Worm (Caenorhabditis elegans): Measurements from ENCODE around the gene B0393.5.
"Not testable (repeated sequence)": the region's sequence is repeated elsewhere in the genome, so short reads cannot be mapped to it uniquely, and the experiment has no call there.

B0393.5 gene

DNA sequence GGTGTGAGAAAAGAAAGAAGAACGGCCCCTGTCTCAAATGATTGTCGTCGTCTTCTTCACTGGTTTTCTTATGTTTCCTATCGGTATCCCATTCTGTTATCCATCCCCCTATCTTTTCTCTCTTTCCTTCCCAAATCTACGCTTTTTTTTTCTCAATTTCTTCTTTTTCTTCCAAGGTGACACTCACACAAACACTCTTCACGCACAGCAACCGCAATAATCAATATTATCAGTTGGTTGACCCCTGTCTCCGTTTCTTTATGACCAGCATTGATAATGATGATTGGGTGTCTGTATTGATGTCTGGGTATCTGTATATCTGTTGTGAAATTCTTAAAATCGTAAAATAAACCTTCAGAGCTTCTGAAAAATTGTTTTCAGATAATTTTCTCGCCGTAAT, 24.8 kb upstream of the B0393.5 start:
- peak in 1 of 2 experiments; percentile 7 for TF ChIP-seq unc-62 (GFP tag; optimal IDR thresholded peaks at IDR 0.05 in 1 of 2)
- TF ChIP-seq unc-62 (tag; optimal IDR thresholded peaks at IDR 0.05), result no peak
- peak; percentile 26 for TF ChIP-seq mxl-3 (GFP tag; optimal IDR thresholded peaks at IDR 0.05)
- peak; percentile 25 for TF ChIP-seq pqm-1 (tag; optimal IDR thresholded peaks at IDR 0.05)
- peak; percentile 2 for TF ChIP-seq hlh-30 (tag; optimal IDR thresholded peaks at IDR 0.05; ENCODE audit: insufficient read depth)
- TF ChIP-seq nhr-10 (tag; optimal IDR thresholded peaks at IDR 0.05), result no peak
- TF ChIP-seq nhr-11 (tag; optimal IDR thresholded peaks at IDR 0.05), result peak; percentile 29
- peak; percentile 33 for TF ChIP-seq nhr-28 (tag; optimal IDR thresholded peaks at IDR 0.05)
- TF ChIP-seq zfp-3 (GFP tag; conservative IDR thresholded peaks at IDR 0.05), result no peak
- no peak for TF ChIP-seq egl-27 (tag; optimal IDR thresholded peaks at IDR 0.05)
- peak; percentile 68 for TF ChIP-seq hlh-11 (tag; optimal IDR thresholded peaks at IDR 0.05)
- no peak for TF ChIP-seq Y5F2A.4 (GFP tag; optimal IDR thresholded peaks at IDR 0.05)

DNA sequence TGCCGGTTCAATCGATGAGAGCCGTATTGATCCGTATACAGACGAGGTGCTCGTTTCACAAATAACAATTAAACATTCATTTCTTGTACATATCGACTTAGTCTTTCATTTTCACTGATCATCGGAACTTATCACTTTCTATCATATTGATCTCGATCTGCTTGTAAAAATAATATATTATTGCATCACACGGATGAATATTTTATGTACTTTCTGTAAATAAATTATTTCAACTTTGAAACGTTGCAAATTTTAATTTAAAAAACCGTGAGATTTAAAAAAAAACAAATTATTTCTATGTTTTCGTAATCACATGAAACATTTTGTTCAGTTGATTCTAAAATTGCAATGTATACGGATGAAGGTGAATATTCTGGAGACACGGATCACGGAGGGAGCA, 23.0 kb upstream of the B0393.5 start, which contains the start of gene twk-6:
TSS of gene twk-6 (plus strand) at position 301 of the 400 bp plus-strand sequence.
- TF ChIP-seq F10B5.3 (tag; optimal IDR thresholded peaks at IDR 0.05); F49E8.2 (tag; optimal IDR thresholded peaks at IDR 0.05; ENCODE audit: borderline replicate concordance); ceh-82 (tag; optimal IDR thresholded peaks at IDR 0.05): not testable (repeated sequence)

DNA sequence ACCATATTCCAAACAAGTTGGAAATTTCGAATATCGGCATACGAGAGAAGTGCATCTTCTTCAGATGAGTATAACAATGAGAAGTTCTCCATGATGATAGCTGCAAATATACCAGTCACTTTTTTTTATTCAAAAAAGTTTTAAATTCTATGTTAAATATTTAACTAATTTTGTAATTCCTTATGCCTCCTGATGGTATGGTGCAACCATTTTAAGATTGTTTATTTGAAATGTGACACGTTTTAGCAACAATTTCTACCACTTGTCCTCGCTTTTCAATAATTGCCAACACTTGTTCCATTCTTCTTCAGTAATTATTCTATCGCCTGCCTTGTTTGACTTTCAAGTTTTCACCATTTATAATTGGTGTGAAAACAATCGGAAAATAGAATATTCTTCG, 19.6 kb upstream of the B0393.5 start, which contains the start of gene F17C8.6:
TSS of gene F17C8.6 (minus strand) at position 101 of the 400 bp plus-strand sequence.
- TF ChIP-seq Y48G9A.11 (GFP tag; IDR thresholded peaks at IDR 0.05) (no peak), nhr-41 (GFP tag; IDR thresholded peaks at IDR 0.05) (no peak), T20F7.1 (GFP tag; optimal IDR thresholded peaks at IDR 0.05) (no peak), gei-8 (GFP tag; optimal IDR thresholded peaks at IDR 0.05) (no peak), dmd-9 (GFP tag; IDR thresholded peaks at IDR 0.05) (no peak), vab-7 (GFP tag; IDR thresholded peaks at IDR 0.05) (no peak), ZK546.5 (tag; optimal IDR thresholded peaks at IDR 0.05) (no peak), zag-1 (tag; optimal IDR thresholded peaks at IDR 0.05) (no peak), ceh-44 (GFP tag; IDR thresholded peaks at IDR 0.05) (no peak), nhr-25 (tag; optimal IDR thresholded peaks at IDR 0.05; ENCODE audit: borderline replicate concordance, insufficient read depth) (no peak)

DNA sequence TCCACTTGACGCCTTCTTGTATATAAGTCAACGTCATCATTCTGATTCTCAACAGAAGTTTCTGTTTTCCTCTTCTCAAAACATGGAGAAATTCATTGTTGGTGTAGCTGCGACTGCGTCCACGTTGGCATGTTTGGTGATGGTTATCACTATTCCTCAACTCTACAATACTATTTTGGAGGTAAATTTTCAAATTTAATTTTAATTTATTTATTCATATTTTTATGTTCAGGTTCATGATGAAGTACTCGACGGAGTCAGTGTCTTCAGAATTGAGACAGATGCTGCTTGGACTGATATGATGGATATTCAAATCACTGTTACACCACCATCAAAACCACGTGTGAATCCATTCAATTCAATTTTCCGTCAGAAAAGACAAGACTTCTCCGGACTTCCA, 17.5 kb upstream of the B0393.5 start, which contains the start of gene col-89:
TSS of gene col-89 (plus strand) at position 19 of the 400 bp plus-strand sequence.
- TF ChIP-seq unc-62 (GFP tag; optimal IDR thresholded peaks at IDR 0.05 in 1 of 2), result peak in 1 of 2 experiments; percentile 94
- no peak for TF ChIP-seq unc-62 (tag; optimal IDR thresholded peaks at IDR 0.05)
- no peak for TF ChIP-seq nhr-25 (tag; optimal IDR thresholded peaks at IDR 0.05; ENCODE audit: borderline replicate concordance, insufficient read depth)
- TF ChIP-seq ztf-7 (tag; optimal IDR thresholded peaks at IDR 0.05), result no peak

DNA sequence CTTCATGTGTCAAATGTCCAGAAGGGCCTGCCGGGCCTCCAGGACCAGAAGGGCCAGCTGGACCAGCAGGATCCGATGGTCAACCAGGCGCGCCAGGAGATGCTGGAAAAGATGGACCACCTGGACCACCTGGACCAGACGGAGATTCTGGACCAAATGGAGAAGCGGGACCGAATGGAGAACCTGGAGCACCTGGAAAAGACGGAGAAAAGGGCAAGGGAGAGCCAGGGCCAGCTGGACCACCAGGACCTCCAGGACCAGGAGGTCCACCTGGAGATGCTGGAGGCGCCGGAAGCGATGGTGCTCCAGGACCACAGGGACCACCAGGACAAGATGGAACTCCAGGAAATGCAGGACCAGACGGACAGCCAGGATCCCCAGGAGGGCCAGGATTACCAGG, 16.9 kb upstream of the B0393.5 start:
- TF ChIP-seq nhr-28 (tag; optimal IDR thresholded peaks at IDR 0.05) (no peak), unc-62 (GFP tag; optimal IDR thresholded peaks at IDR 0.05 in 1 of 2) (peak in 1 of 2 experiments; percentile 73), unc-62 (tag; optimal IDR thresholded peaks at IDR 0.05) (no peak), set-16 (GFP tag; IDR thresholded peaks at IDR 0.05) (peak; percentile 96), T26A8.4 (GFP tag; IDR thresholded peaks at IDR 0.05) (no peak), mxl-2 (GFP tag; conservative IDR thresholded peaks at IDR 0.05) (no peak), hmg-1.1 (GFP tag; IDR thresholded peaks at IDR 0.05) (no peak)

DNA sequence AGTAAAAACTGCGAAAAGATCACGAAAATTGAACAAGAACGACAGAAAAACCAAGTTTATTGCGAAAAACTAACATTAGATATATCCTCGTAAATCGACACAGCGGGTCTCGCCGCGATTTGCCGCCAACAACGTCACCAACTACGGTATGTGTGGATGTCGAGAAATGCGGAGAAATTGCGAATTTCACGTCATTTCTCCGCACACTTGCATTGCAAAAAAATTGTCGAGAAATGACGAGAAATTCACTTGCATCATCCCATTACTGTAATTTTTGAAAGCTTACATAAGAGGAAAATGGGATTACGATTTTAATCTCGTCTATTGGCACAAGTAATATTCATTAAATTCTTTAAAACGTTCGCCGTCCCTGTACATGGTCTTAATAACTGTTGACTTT, 13.0 kb upstream of the B0393.5 start:
- 0 out of 2 replicates have a peak, but pooled peaks have one; percentile 8 for TF ChIP-seq mdt-29 (GFP tag; IDR thresholded peaks at IDR 0.05)
- peak; percentile 67 for TF ChIP-seq ctbp-1 (GFP tag; IDR thresholded peaks at IDR 0.05)
- TF ChIP-seq Y48G9A.11 (GFP tag; IDR thresholded peaks at IDR 0.05), result 0 out of 2 replicates have a peak, but pooled peaks have one; percentile 32
- peak; percentile 82 for TF ChIP-seq ceh-20 (GFP tag; IDR thresholded peaks at IDR 0.05)
- peak in 1 of 2 experiments; percentile 38 for TF ChIP-seq lsy-2 (tag; optimal IDR thresholded peaks at IDR 0.05)
- TF ChIP-seq zfp-3 (GFP tag; conservative IDR thresholded peaks at IDR 0.05), result 0 out of 2 replicates have a peak, but pooled peaks have one; percentile 60
- TF ChIP-seq nhr-42 (GFP tag; IDR thresholded peaks at IDR 0.05), result 0 out of 2 replicates have a peak, but pooled peaks have one; percentile 19
- TF ChIP-seq hmg-1.1 (GFP tag; IDR thresholded peaks at IDR 0.05), result peak; percentile 75
- peak; percentile 82 for TF ChIP-seq lin-29 (GFP tag; IDR thresholded peaks at IDR 0.05)
- TF ChIP-seq arid-1 (GFP tag; conservative IDR thresholded peaks at IDR 0.05), result peak; percentile 65
- TF ChIP-seq snpc-1.2 (GFP tag; IDR thresholded peaks at IDR 0.05), result 0 out of 2 replicates have a peak, but pooled peaks have one; percentile 39
- peak; percentile 77 for TF ChIP-seq T26A8.4 (GFP tag; IDR thresholded peaks at IDR 0.05)
- peak; percentile 84 for TF ChIP-seq lin-38 (GFP tag; IDR thresholded peaks at IDR 0.05)
- TF ChIP-seq dmd-6 (GFP tag; IDR thresholded peaks at IDR 0.05), result peak; percentile 35

Data from whole organism, L4 larva.